Worm (Caenorhabditis elegans): Measurements from ENCODE around the gene cbs-2.
"Not testable (repeated sequence)": the region's sequence is repeated elsewhere in the genome, so short reads cannot be mapped to it uniquely, and the experiment has no call there.

The cbs-2 gene

ce11 chrII:2223467-2223866 lies at the start of gene cbs-2:
Gene cbs-2, minus strand, starts transcription at chrII:2223567.
- TF ChIP-seq pha-4 (tag; optimal IDR thresholded peaks at IDR 0.05) (no peak), ceh-16 (tag; optimal IDR thresholded peaks at IDR 0.05) (no peak), lsy-12 (tag; optimal IDR thresholded peaks at IDR 0.05) (no peak), ama-1 (optimal IDR thresholded peaks at IDR 0.05) (no peak), snpc-4 (tag; optimal IDR thresholded peaks at IDR 0.05) (no peak), egl-5 (tag; optimal IDR thresholded peaks at IDR 0.05) (no peak), nhr-28 (tag; optimal IDR thresholded peaks at IDR 0.05) (no peak), fkh-2 (tag; optimal IDR thresholded peaks at IDR 0.05) (no peak), R02D3.7 (tag; optimal IDR thresholded peaks at IDR 0.05) (no peak), elt-3 (tag; optimal IDR thresholded peaks at IDR 0.05) (no peak), nhr-237 (tag; optimal IDR thresholded peaks at IDR 0.05) (no peak), skn-1 (tag; optimal IDR thresholded peaks at IDR 0.05) (no peak), zag-1 (tag; optimal IDR thresholded peaks at IDR 0.05) (no peak), hmg-11 (tag; optimal IDR thresholded peaks at IDR 0.05) (no peak), tbx-2 (tag; optimal IDR thresholded peaks at IDR 0.05) (no peak), jun-1 (tag; optimal IDR thresholded peaks at IDR 0.05) (no peak), nhr-77 (tag; optimal IDR thresholded peaks at IDR 0.05) (no peak), lin-15B (tag; optimal IDR thresholded peaks at IDR 0.05) (no peak), nhr-67 (tag; optimal IDR thresholded peaks at IDR 0.05) (no peak)

- TF ChIP-seq ceh-16, elt-1, ztf-4 (tag; optimal IDR thresholded peaks at IDR 0.05): not testable (repeated sequence)
Observed at ce11 chrII:2254861-2255260, 31.5 kb upstream of the cbs-2 start, which contains the start of gene K09F6.3. Gene K09F6.3, plus strand, starts transcription at chrII:2255161.

DNA sequence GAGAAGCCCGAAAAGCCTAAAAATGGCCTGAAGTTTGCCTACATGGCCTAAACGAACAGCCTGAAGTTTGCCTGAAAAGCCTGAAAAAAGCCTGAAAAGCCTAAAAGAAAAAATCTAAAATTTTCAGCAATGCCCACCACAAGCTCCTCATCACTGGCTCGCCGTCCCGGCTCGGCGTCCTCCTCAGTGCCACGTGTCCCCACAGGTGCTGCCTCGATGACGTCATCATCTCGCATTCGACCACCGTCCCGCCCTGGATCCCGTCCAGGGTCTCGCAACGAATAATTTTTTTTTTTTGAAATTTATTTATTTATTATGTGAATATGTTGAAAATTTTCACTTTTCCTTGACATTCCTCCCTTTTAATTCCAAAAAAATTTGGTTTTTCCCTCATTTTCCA lies 30.3 kb upstream of the cbs-2 start:
- TF ChIP-seq nhr-43 (tag; optimal IDR thresholded peaks at IDR 0.05; ENCODE audit: poor library complexity, severe bottlenecking) (no peak), egl-5 (tag; optimal IDR thresholded peaks at IDR 0.05) (no peak), nhr-67 (tag; optimal IDR thresholded peaks at IDR 0.05) (no peak), pqm-1 (tag; optimal IDR thresholded peaks at IDR 0.05) (no peak), ztf-4 (tag; optimal IDR thresholded peaks at IDR 0.05) (no peak), skn-1 (tag; optimal IDR thresholded peaks at IDR 0.05) (no peak)

DNA sequence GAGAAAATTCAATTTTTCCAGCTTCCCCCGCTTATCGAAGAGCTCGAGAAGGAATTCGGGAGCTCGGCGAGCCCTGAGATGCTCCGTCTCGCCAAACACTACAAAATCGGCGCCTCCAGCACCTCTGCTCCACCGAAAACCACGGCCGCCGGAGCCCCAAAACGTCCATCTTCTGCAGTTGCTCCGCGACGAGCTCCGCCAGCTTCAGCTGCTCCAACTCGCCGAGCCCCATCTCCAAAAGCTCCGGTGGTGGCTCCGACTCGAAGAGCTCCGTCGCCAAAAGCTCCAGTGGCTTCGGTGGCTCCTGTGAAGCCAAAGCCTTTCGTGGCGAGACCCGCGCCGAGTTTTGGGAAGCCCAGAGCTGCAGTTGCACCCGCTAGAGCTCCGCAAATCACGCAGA lies 28.2 kb upstream of the cbs-2 start:
- TF ChIP-seq unc-39 (tag; optimal IDR thresholded peaks at IDR 0.05) (no peak), ceh-16 (tag; optimal IDR thresholded peaks at IDR 0.05) (no peak), nhr-11 (tag; optimal IDR thresholded peaks at IDR 0.05) (no peak)

ce11 chrII:2243342-2243741 lies 20.0 kb upstream of the cbs-2 start, which contains the start of gene F54A3.2:
Gene F54A3.2, plus strand, starts transcription at chrII:2243642.
- no peak for TF ChIP-seq unc-62 (GFP tag; optimal IDR thresholded peaks at IDR 0.05)
- no peak for TF ChIP-seq nhr-12 (tag; optimal IDR thresholded peaks at IDR 0.05)

DNA sequence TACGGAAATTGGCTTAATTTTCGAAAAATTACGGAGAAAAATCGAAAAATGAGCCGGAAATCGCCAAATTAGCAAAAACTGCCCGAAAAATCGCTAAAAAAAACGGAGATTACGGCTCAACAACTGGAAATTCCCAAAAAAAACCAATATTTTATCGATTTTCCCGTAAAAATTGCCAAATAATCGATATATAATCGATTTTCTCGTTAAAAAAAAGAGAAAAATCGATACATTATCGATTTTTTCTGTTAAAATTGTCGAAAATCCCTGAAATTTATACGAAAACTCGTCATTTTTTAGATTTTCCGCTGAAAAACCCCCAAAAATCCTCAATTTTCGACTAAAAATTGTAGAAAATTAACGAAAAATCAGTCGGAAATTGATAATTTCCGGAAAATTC lies 13.0 kb upstream of the cbs-2 start:
- TF ChIP-seq skn-1 (tag; optimal IDR thresholded peaks at IDR 0.05): no peak
- TF ChIP-seq ceh-28 (tag; optimal IDR thresholded peaks at IDR 0.05): peak; percentile 75

DNA sequence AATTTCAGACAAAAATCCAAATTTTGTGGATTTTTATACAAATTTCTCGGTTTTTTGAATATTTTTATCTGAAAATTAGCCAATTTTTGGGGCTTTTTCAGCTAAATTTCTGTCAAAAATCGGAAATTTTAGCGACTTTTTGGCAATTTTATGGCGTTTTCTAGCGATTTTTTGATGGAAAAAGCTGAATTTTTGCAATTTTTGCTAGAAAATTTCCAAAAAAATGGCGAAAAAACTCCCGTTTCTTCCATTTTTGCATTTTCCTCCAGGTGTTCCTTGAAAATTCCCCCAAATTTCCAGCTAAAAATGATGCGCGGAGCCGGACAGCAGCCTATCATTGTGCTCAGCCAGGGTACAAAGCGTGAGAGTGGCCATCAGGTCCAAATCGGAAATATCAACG lies 9.9 kb upstream of the cbs-2 start, which contains the start of gene cct-3:
cct-3 (plus strand) TSS at position 301 of the 400 bp plus-strand sequence.
- TF ChIP-seq ceh-82 (tag; optimal IDR thresholded peaks at IDR 0.05) (no peak), aly-2 (tag; optimal IDR thresholded peaks at IDR 0.05) (no peak), pha-4 (tag; optimal IDR thresholded peaks at IDR 0.05) (no peak), mml-1 (tag; optimal IDR thresholded peaks at IDR 0.05) (no peak), ceh-9 (tag; optimal IDR thresholded peaks at IDR 0.05) (no peak), elt-3 (tag; optimal IDR thresholded peaks at IDR 0.05) (no peak), R02D3.7 (tag; optimal IDR thresholded peaks at IDR 0.05) (no peak), nhr-28 (tag; optimal IDR thresholded peaks at IDR 0.05) (no peak), nhr-67 (tag; optimal IDR thresholded peaks at IDR 0.05) (no peak), nhr-76 (tag; optimal IDR thresholded peaks at IDR 0.05) (no peak), ZK546.5 (tag; optimal IDR thresholded peaks at IDR 0.05) (no peak), nfya-1 (tag; optimal IDR thresholded peaks at IDR 0.05; ENCODE audit: insufficient read depth) (no peak), unc-62 (GFP tag; optimal IDR thresholded peaks at IDR 0.05) (no peak), unc-39 (tag; optimal IDR thresholded peaks at IDR 0.05) (no peak), fos-1 (tag; optimal IDR thresholded peaks at IDR 0.05) (no peak), hmg-11 (tag; optimal IDR thresholded peaks at IDR 0.05) (no peak), daf-12 (tag; optimal IDR thresholded peaks at IDR 0.05) (no peak), lsy-12 (tag; optimal IDR thresholded peaks at IDR 0.05) (no peak)

Measured in whole organism, L3 larva.